Worm (Caenorhabditis elegans) whole organism, L4 larva: ENCODE data around the gene shc-3.
A peak's percentile ranks its signal among the peaks of the same experiment; 100 is the strongest.

Source experiments
- F26F4.8 ChIP-seq: fragments of 200-800 bp; sonication (Bioruptor generic); conservative IDR thresholded peaks from 2 replicates; pipeline ENCODE4 v1.3.6; 2022; ENCODE audit warnings: missing genetic modification characterization, missing compliant biosample characterization
- F37D6.2 ChIP-seq: sonication (generic microtip); optimal IDR thresholded peaks from 2 replicates; lab custom pipeline; 2016; ENCODE audit warnings: mild to moderate bottlenecking, missing genetic modification characterization, missing compliant biosample characterization
- F49E8.2 ChIP-seq: sonication (generic microtip); optimal IDR thresholded peaks from 2 replicates; lab custom pipeline; 2016; ENCODE audit warnings: missing compliant biosample characterization, mild to moderate bottlenecking, missing genetic modification characterization, borderline replicate concordance
- R02D3.7 ChIP-seq: fragments of 150-350 bp; sonication (generic microtip); optimal IDR thresholded peaks from 3 replicates; lab custom pipeline; 2014; ENCODE audit warnings: missing biosample characterization, missing genetic modification characterization
- Y105C5A.15 ChIP-seq: fragments of 200-800 bp; sonication (Bioruptor generic); IDR thresholded peaks from 2 replicates; pipeline ENCODE4 v1.3.6; 2022; ENCODE audit warnings: missing genetic modification characterization, missing compliant biosample characterization
- Y48G9A.11 ChIP-seq: fragments of 200-800 bp; sonication (Bioruptor generic); IDR thresholded peaks from 2 replicates; pipeline ENCODE4 v1.3.6; 2022; ENCODE audit warnings: missing genetic modification reagents, missing genetic modification characterization, missing compliant biosample characterization
- Y5F2A.4 ChIP-seq: fragments of 200-800 bp; sonication (Bioruptor generic); optimal IDR thresholded peaks from 2 replicates; lab custom pipeline; 2018; ENCODE audit warnings: mild to moderate bottlenecking, missing genetic modification characterization, missing compliant biosample characterization
- ZK546.5 ChIP-seq, 2 experiments: sonication (generic microtip); optimal IDR thresholded peaks; 2 replicates each; lab custom pipeline; 2017; ENCODE audit warnings: missing biosample characterization in 2 of 2, missing genetic modification characterization in 2 of 2
- aha-1 ChIP-seq: fragments of 150-350 bp; peaks from one replicate; lab custom pipeline; 2014; ENCODE audit warnings: missing biosample characterization, missing genetic modification characterization
- aly-2 ChIP-seq: sonication (generic microtip); optimal IDR thresholded peaks from 2 replicates; lab custom pipeline; 2018; ENCODE audit warnings: missing biosample characterization, missing genetic modification characterization
- attf-4 ChIP-seq: sonication (generic microtip); optimal IDR thresholded peaks from 3 replicates; lab custom pipeline; 2017; ENCODE audit warnings: missing biosample characterization, missing genetic modification characterization
- ceh-20 ChIP-seq: fragments of 200-800 bp; sonication (Bioruptor generic); IDR thresholded peaks from 2 replicates; pipeline ENCODE4 v1.3.6; 2022; ENCODE audit warnings: missing genetic modification reagents, missing genetic modification characterization, missing compliant biosample characterization
- ceh-62 ChIP-seq: sonication (generic microtip); optimal IDR thresholded peaks from 2 replicates; lab custom pipeline; 2017; ENCODE audit warnings: missing biosample characterization, missing genetic modification characterization
- ces-1 ChIP-seq: fragments of 150-350 bp; sonication (generic microtip); optimal IDR thresholded peaks from 4 replicates; lab custom pipeline; 2014; ENCODE audit warnings: missing biosample characterization, missing genetic modification reagents, missing genetic modification characterization
- ctbp-1 ChIP-seq: fragments of 200-800 bp; sonication (Bioruptor generic); IDR thresholded peaks from 2 replicates; pipeline ENCODE4 v1.3.6; 2022; ENCODE audit warnings: missing genetic modification reagents, missing genetic modification characterization, missing compliant biosample characterization
- daf-16 ChIP-seq, 3 experiments: sonication (generic microtip); optimal IDR thresholded peaks; 2 replicates each; lab custom pipeline; 2016 to 2017; ENCODE audit warnings: missing genetic modification characterization in 3 of 3, missing genetic modification reagents in 3 of 3, mild to moderate bottlenecking in 2 of 3, missing compliant biosample characterization in 2 of 3, missing biosample characterization in 1 of 3, moderate library complexity in 1 of 3
- daf-8 ChIP-seq: fragments of 200-800 bp; sonication (Bioruptor generic); IDR thresholded peaks from 2 replicates; pipeline ENCODE4 v1.3.6; 2022; ENCODE audit warnings: missing genetic modification characterization, missing compliant biosample characterization
- dmd-6 ChIP-seq: fragments of 200-800 bp; sonication (Bioruptor generic); IDR thresholded peaks from 2 replicates; pipeline ENCODE4 v1.3.6; 2022; ENCODE audit warnings: missing genetic modification reagents, missing genetic modification characterization, missing compliant biosample characterization
- dmd-8 ChIP-seq: fragments of 200-800 bp; sonication (Bioruptor generic); IDR thresholded peaks from 2 replicates; pipeline ENCODE4 v1.3.6; 2022; ENCODE audit warnings: missing genetic modification characterization, missing compliant biosample characterization
- duxl-1 ChIP-seq: sonication (generic microtip); optimal IDR thresholded peaks from 2 replicates; lab custom pipeline; 2016; ENCODE audit warnings: mild to moderate bottlenecking, missing genetic modification characterization, moderate library complexity, missing compliant biosample characterization; ENCODE audit not compliant: poor library complexity
- dve-1 ChIP-seq: sonication (generic microtip); optimal IDR thresholded peaks from 2 replicates; lab custom pipeline; 2017; ENCODE audit warnings: antibody characterized with exemption, mild to moderate bottlenecking, missing genetic modification characterization, missing compliant biosample characterization; ENCODE audit not compliant: insufficient read depth
- egl-43 ChIP-seq: fragments of 200-800 bp; sonication (Bioruptor generic); IDR thresholded peaks from 2 replicates; pipeline ENCODE4 v1.3.6; 2022; ENCODE audit warnings: missing genetic modification reagents, missing genetic modification characterization, missing compliant biosample characterization
- fkh-10 ChIP-seq: fragments of 150-350 bp; optimal IDR thresholded peaks from 2 replicates; lab custom pipeline; 2014; ENCODE audit warnings: missing biosample characterization, missing genetic modification reagents, missing genetic modification characterization
- hmg-1.1 ChIP-seq: fragments of 200-800 bp; sonication (Bioruptor generic); IDR thresholded peaks from 2 replicates; pipeline ENCODE4 v1.3.6; 2022; ENCODE audit warnings: missing genetic modification reagents, missing genetic modification characterization, missing compliant biosample characterization
- lin-13 ChIP-seq: fragments of 150-350 bp; optimal IDR thresholded peaks from 2 replicates; lab custom pipeline; 2014; ENCODE audit warnings: missing biosample characterization, missing genetic modification reagents, missing genetic modification characterization
- lin-29 ChIP-seq: fragments of 200-800 bp; sonication (Bioruptor generic); IDR thresholded peaks from 2 replicates; pipeline ENCODE4 v1.3.6; 2022; ENCODE audit warnings: missing genetic modification reagents, missing genetic modification characterization, missing compliant biosample characterization
- lir-3 ChIP-seq: sonication (generic microtip); optimal IDR thresholded peaks from 2 replicates; lab custom pipeline; 2016; ENCODE audit warnings: mild to moderate bottlenecking, missing genetic modification characterization, missing compliant biosample characterization
- lsy-2 ChIP-seq, 2 experiments: fragments of 150-350 bp in 1 of 2; sonication (generic microtip) in 1 of 2; optimal IDR thresholded peaks; 2 replicates each; lab custom pipeline; 2014 to 2017; ENCODE audit warnings: missing biosample characterization in 2 of 2, missing genetic modification characterization in 2 of 2
- mdl-1 ChIP-seq, 2 experiments: fragments of 150-350 bp in 1 of 2; sonication (generic microtip) in 1 of 2; optimal IDR thresholded peaks; 2 replicates each; lab custom pipeline; 2014 to 2017; ENCODE audit warnings: missing biosample characterization in 2 of 2, missing genetic modification characterization in 2 of 2
- mep-1 ChIP-seq: fragments of 150-350 bp; sonication (generic microtip); optimal IDR thresholded peaks from 3 replicates; lab custom pipeline; 2014; ENCODE audit warnings: missing biosample characterization, missing genetic modification characterization
- nhr-102 ChIP-seq: sonication (generic microtip); optimal IDR thresholded peaks from 2 replicates; lab custom pipeline; 2016; ENCODE audit warnings: mild to moderate bottlenecking, missing genetic modification characterization, moderate library complexity, missing compliant biosample characterization
- nhr-48 ChIP-seq: sonication (generic microtip); optimal IDR thresholded peaks from 2 replicates; lab custom pipeline; 2016; ENCODE audit warnings: mild to moderate bottlenecking, missing genetic modification characterization, missing compliant biosample characterization
- nhr-6 ChIP-seq: fragments of 150-350 bp; optimal IDR thresholded peaks from 2 replicates; lab custom pipeline; 2014; ENCODE audit warnings: missing biosample characterization, missing genetic modification characterization
- pha-4 ChIP-seq, 2 experiments: fragments of 150-350 bp in 1 of 2; fragments of 200-800 bp in 1 of 2; sonication (Bioruptor generic) in 1 of 2; IDR thresholded peaks in 1 of 2; optimal IDR thresholded peaks in 1 of 2; 2 replicates each; pipeline versions ENCODE4 v1.3.6 to Lab custom; 2014 to 2022; ENCODE audit warnings: missing genetic modification characterization in 2 of 2, missing genetic modification reagents in 2 of 2, missing biosample characterization in 1 of 2, missing compliant biosample characterization in 1 of 2
- php-3 ChIP-seq: fragments of 200-800 bp; sonication (Bioruptor generic); IDR thresholded peaks from 2 replicates; pipeline ENCODE4 v1.3.6; 2022; ENCODE audit warnings: missing genetic modification reagents, missing genetic modification characterization, missing compliant biosample characterization
- snpc-1.2 ChIP-seq: fragments of 200-800 bp; sonication (Bioruptor generic); IDR thresholded peaks from 2 replicates; pipeline ENCODE4 v1.3.6; 2022; ENCODE audit warnings: missing genetic modification reagents, missing genetic modification characterization, missing compliant biosample characterization
- tag-97 ChIP-seq: fragments of 200-800 bp; sonication (Bioruptor generic); IDR thresholded peaks from 2 replicates; pipeline ENCODE4 v1.3.6; 2022; ENCODE audit warnings: missing genetic modification characterization, missing compliant biosample characterization
- tra-1 ChIP-seq: fragments of 200-800 bp; sonication (Bioruptor generic); IDR thresholded peaks from 2 replicates; pipeline ENCODE4 v1.3.6; 2022; ENCODE audit warnings: missing genetic modification reagents, missing genetic modification characterization, missing compliant biosample characterization
- unc-130 ChIP-seq: sonication (generic microtip); optimal IDR thresholded peaks from 2 replicates; lab custom pipeline; 2016; ENCODE audit warnings: missing genetic modification reagents, missing genetic modification characterization, missing compliant biosample characterization
- unc-39 ChIP-seq: sonication (generic microtip); optimal IDR thresholded peaks from 2 replicates; lab custom pipeline; 2017; ENCODE audit warnings: missing biosample characterization, missing genetic modification characterization
- unc-62 ChIP-seq, 3 experiments: fragments of 150-350 bp in 1 of 3; sonication (generic microtip); optimal IDR thresholded peaks in 2 of 3; peaks in 1 of 3; 1 replicate in 1 of 3; 2 replicates in 2 of 3; lab custom pipeline; 2014 to 2017; ENCODE audit warnings: missing biosample characterization in 3 of 3, missing genetic modification characterization in 3 of 3, missing genetic modification reagents in 3 of 3, missing genotype in 1 of 3
- ztf-7 ChIP-seq: fragments of 150-350 bp; optimal IDR thresholded peaks from 2 replicates; lab custom pipeline; 2014; ENCODE audit warnings: missing biosample characterization, missing genetic modification characterization

The shc-3 gene

ce11 chrX:13768562-13768961, 51.2 kb downstream of the shc-3 start (continued):
- TF ChIP-seq ctbp-1 (GFP tag; lab: Robert Waterston, UW) (peak; percentile 56), daf-16 (GFP tag; optimal IDR thresholded peaks at IDR 0.05; lab: Kevin White, UChicago) (no peak), daf-16 (tag; optimal IDR thresholded peaks at IDR 0.05; lab: Kevin White, UChicago) (peak; percentile 6), nhr-102 (tag; lab: Kevin White, UChicago) (no peak), attf-4 (tag; lab: Kevin White, UChicago) (no peak), Y105C5A.15 (GFP tag; lab: Robert Waterston, UW) (no peak), F37D6.2 (no peak), pha-4 (GFP tag; IDR thresholded peaks at IDR 0.05; lab: Robert Waterston, UW) (no peak), pha-4 (tag; optimal IDR thresholded peaks at IDR 0.05; lab: Kevin White, UChicago) (no peak), F49E8.2 (tag; lab: Kevin White, UChicago) (no peak), fkh-10 (peak; percentile 96), duxl-1 (tag; lab: Kevin White, UChicago) (no peak), ceh-20 (GFP tag; lab: Robert Waterston, UW) (no peak), dmd-8 (no peak), egl-43 (GFP tag; lab: Robert Waterston, UW) (no peak), aha-1 (no peak), snpc-1.2 (GFP tag; lab: Robert Waterston, UW) (no peak), lsy-2 (tag; optimal IDR thresholded peaks at IDR 0.05; lab: Kevin White, UChicago) (peak; percentile 32 to 64), dmd-6 (GFP tag; lab: Robert Waterston, UW) (peak; percentile 44), mdl-1 (tag; optimal IDR thresholded peaks at IDR 0.05; lab: Kevin White, UChicago) (peak in 1 of 2 experiments; percentile 45), F26F4.8 (no peak), R02D3.7 (tag; lab: Kevin White, UChicago) (no peak), ZK546.5 (tag; optimal IDR thresholded peaks at IDR 0.05; lab: Kevin White, UChicago) (no peak), daf-8 (GFP tag; lab: Robert Waterston, UW) (no peak), lin-13 (GFP tag; lab: Kevin White, UChicago) (no peak), aly-2 (tag; lab: Kevin White, UChicago) (no peak), tag-97 (GFP tag; lab: Robert Waterston, UW) (no peak), nhr-6 (no peak), unc-39 (no peak), dve-1 (tag; lab: Kevin White, UChicago) (no peak), Y5F2A.4 (GFP tag; lab: Kevin White, UChicago) (no peak), tra-1 (GFP tag; lab: Robert Waterston, UW) (0 out of 2 replicates have a peak, but pooled peaks have one; percentile 37), lir-3 (tag; lab: Kevin White, UChicago) (no peak), lin-29 (GFP tag; lab: Robert Waterston, UW) (no peak), ces-1 (GFP tag; lab: Kevin White, UChicago) (peak; percentile 49), nhr-48 (no peak), mep-1 (tag; lab: Kevin White, UChicago) (peak; percentile 47), unc-62 (GFP tag; optimal IDR thresholded peaks at IDR 0.05 in 1 of 2; lab: Kevin White, UChicago) (peak in 1 of 2 experiments; percentile 50), unc-62 (tag; optimal IDR thresholded peaks at IDR 0.05; lab: Kevin White, UChicago) (no peak), php-3 (GFP tag; lab: Robert Waterston, UW) (no peak), ztf-7 (tag; lab: Kevin White, UChicago) (no peak), Y48G9A.11 (GFP tag; lab: Robert Waterston, UW) (no peak), ceh-62 (tag; lab: Kevin White, UChicago) (no peak), unc-130 (GFP tag; lab: Kevin White, UChicago) (no peak), hmg-1.1 (GFP tag; lab: Robert Waterston, UW) (0 out of 2 replicates have a peak, but pooled peaks have one; percentile 34)
